Worm (Caenorhabditis elegans): ENCODE data around the gene ZK105.12.

ce11 chrV:7759270-7759669, 43.3 kb upstream of the ZK105.12 start:
- TF ChIP-seq tbx-37 (GFP tag; conservative IDR thresholded peaks at IDR 0.05) (no peak), ceh-13 (GFP tag; optimal IDR thresholded peaks at IDR 0.05) (no peak), pes-1 (GFP tag; IDR thresholded peaks at IDR 0.05) (no peak), ceh-36 (tag; optimal IDR thresholded peaks at IDR 0.05) (no peak), ets-7 (tag; optimal IDR thresholded peaks at IDR 0.05) (no peak), B0310.2 (tag; optimal IDR thresholded peaks at IDR 0.05) (no peak), hnd-1 (tag; optimal IDR thresholded peaks at IDR 0.05) (no peak), flt-1 (GFP tag; IDR thresholded peaks at IDR 0.05) (no peak), F13C5.2 (tag; optimal IDR thresholded peaks at IDR 0.05) (no peak), tra-4 (tag; optimal IDR thresholded peaks at IDR 0.05) (no peak), hmg-4 (GFP tag; optimal IDR thresholded peaks at IDR 0.05) (no peak), ama-1 (optimal IDR thresholded peaks at IDR 0.05) (no peak)

Measured in whole organism, early embryonic.